Worm (Caenorhabditis elegans) whole organism, young adult: Measurements from ENCODE around the gene mig-14.

Source experiments
- B0261.1 ChIP-seq: sonication (generic microtip); optimal IDR thresholded peaks from 2 replicates; lab custom pipeline; 2016; ENCODE audit warnings: mild to moderate bottlenecking, missing genetic modification characterization, moderate library complexity, missing compliant biosample characterization
- B0336.3 ChIP-seq: fragments of 200-800 bp; sonication (Bioruptor generic); IDR thresholded peaks from 2 replicates; pipeline ENCODE4 v1.3.6; 2022; ENCODE audit warnings: missing genetic modification characterization, missing compliant biosample characterization
- C06A6.2 ChIP-seq: fragments of 200-800 bp; sonication (Bioruptor generic); conservative IDR thresholded peaks from 2 replicates; pipeline ENCODE4 v1.3.6; 2022; ENCODE audit warnings: missing genetic modification characterization, missing compliant biosample characterization
- D2030.7 ChIP-seq: fragments of 200-800 bp; sonication (Bioruptor generic); IDR thresholded peaks from 2 replicates; pipeline ENCODE4 v1.3.6; 2022; ENCODE audit warnings: missing genetic modification reagents, missing genetic modification characterization, missing compliant biosample characterization
- F37B4.10 ChIP-seq: fragments of 200-800 bp; sonication (Bioruptor generic); IDR thresholded peaks from 2 replicates; pipeline ENCODE4 v1.3.6; 2022; ENCODE audit warnings: missing genetic modification characterization, missing compliant biosample characterization
- F52B5.7 ChIP-seq: sonication (generic microtip); optimal IDR thresholded peaks from 2 replicates; lab custom pipeline; 2016; ENCODE audit warnings: mild to moderate bottlenecking, missing genetic modification characterization, missing compliant biosample characterization
- atf-7 ChIP-seq: sonication (generic microtip); optimal IDR thresholded peaks from 2 replicates; lab custom pipeline; 2017; ENCODE audit warnings: mild to moderate bottlenecking, missing genetic modification characterization, missing compliant biosample characterization
- ceh-27 ChIP-seq: fragments of 200-800 bp; sonication (Bioruptor generic); optimal IDR thresholded peaks from 2 replicates; lab custom pipeline; 2018; ENCODE audit warnings: mild to moderate bottlenecking, missing genetic modification characterization, moderate library complexity, missing compliant biosample characterization
- chd-7 ChIP-seq: sonication (generic microtip); optimal IDR thresholded peaks from 2 replicates; lab custom pipeline; 2016; ENCODE audit warnings: mild to moderate bottlenecking, missing genetic modification characterization, moderate library complexity, missing compliant biosample characterization
- dpl-1 ChIP-seq: fragments of 150-350 bp; optimal IDR thresholded peaks from 2 replicates; lab custom pipeline; 2014; ENCODE audit warnings: missing biosample characterization, missing genetic modification reagents, missing genetic modification characterization
- efl-1 ChIP-seq: fragments of 150-350 bp; optimal IDR thresholded peaks from 2 replicates; lab custom pipeline; 2014; ENCODE audit warnings: missing biosample characterization, missing genetic modification reagents, missing genetic modification characterization
- egrh-3 ChIP-seq: fragments of 200-800 bp; sonication (Bioruptor generic); IDR thresholded peaks from 2 replicates; pipeline ENCODE4 v1.3.6; 2022; ENCODE audit warnings: missing genetic modification reagents, missing genetic modification characterization, missing compliant biosample characterization
- him-1 ChIP-seq: sonication (generic microtip); optimal IDR thresholded peaks from 2 replicates; lab custom pipeline; 2016; ENCODE audit warnings: missing genotype, missing genetic modification reagents, missing genetic modification characterization, missing compliant biosample characterization
- hlh-26 ChIP-seq: fragments of 200-800 bp; sonication (Bioruptor generic); conservative IDR thresholded peaks from 2 replicates; pipeline ENCODE4 v1.3.6; 2022; ENCODE audit warnings: missing genetic modification reagents, missing genetic modification characterization, missing compliant biosample characterization
- hmg-20 ChIP-seq: fragments of 200-800 bp; sonication (Bioruptor generic); IDR thresholded peaks from 2 replicates; pipeline ENCODE4 v1.3.6; 2022; ENCODE audit warnings: missing genetic modification reagents, missing genetic modification characterization, missing compliant biosample characterization
- let-526 ChIP-seq: fragments of 200-800 bp; sonication (Bioruptor generic); IDR thresholded peaks from 2 replicates; pipeline ENCODE4 v1.3.6; 2022; ENCODE audit warnings: missing genetic modification reagents, missing genetic modification characterization, missing compliant biosample characterization
- lin-35 ChIP-seq, 3 experiments: fragments of 150-350 bp in 2 of 3; sonication (generic microtip) in 1 of 3; optimal IDR thresholded peaks; 2 replicates each; lab custom pipeline; 2014 to 2018; ENCODE audit warnings: missing biosample characterization in 3 of 3, missing genetic modification characterization in 3 of 3, missing genetic modification reagents in 3 of 3
- lin-40 ChIP-seq: sonication (generic microtip); optimal IDR thresholded peaks from 2 replicates; lab custom pipeline; 2016; ENCODE audit warnings: missing genetic modification characterization, mild to moderate bottlenecking, missing compliant biosample characterization, missing genotype, missing genetic modification reagents
- mel-28 ChIP-seq: sonication (generic microtip); optimal IDR thresholded peaks from 2 replicates; lab custom pipeline; 2016; ENCODE audit warnings: borderline replicate concordance, mild to moderate bottlenecking, missing genetic modification characterization, missing compliant biosample characterization
- mxl-1 ChIP-seq: sonication (generic microtip); optimal IDR thresholded peaks from 2 replicates; lab custom pipeline; 2016; ENCODE audit warnings: missing genetic modification characterization, missing compliant biosample characterization
- nfya-1 ChIP-seq: sonication (generic microtip); optimal IDR thresholded peaks from 2 replicates; lab custom pipeline; 2017; ENCODE audit warnings: antibody characterized with exemption, missing compliant biosample characterization, missing genetic modification characterization, borderline replicate concordance; ENCODE audit not compliant: insufficient read depth
- nhr-27 ChIP-seq: fragments of 200-800 bp; sonication (Bioruptor generic); optimal IDR thresholded peaks from 2 replicates; lab custom pipeline; 2018; ENCODE audit warnings: mild to moderate bottlenecking, missing genetic modification characterization, moderate library complexity, missing compliant biosample characterization
- nhr-80 ChIP-seq: sonication (generic microtip); optimal IDR thresholded peaks from 2 replicates; lab custom pipeline; 2016; ENCODE audit warnings: missing genetic modification characterization, missing compliant biosample characterization
- rec-8 ChIP-seq, 2 experiments: sonication (generic microtip); optimal IDR thresholded peaks; 2 replicates each; lab custom pipeline; 2016; ENCODE audit warnings: mild to moderate bottlenecking in 2 of 2, missing genetic modification characterization in 2 of 2, missing genetic modification reagents in 2 of 2, missing genotype in 2 of 2, missing biosample characterization in 1 of 2, missing compliant biosample characterization in 1 of 2, moderate library complexity in 1 of 2
- rpc-1 ChIP-seq, 2 experiments: fragments of 150-350 bp in 1 of 2; sonication (generic microtip) in 1 of 2; optimal IDR thresholded peaks; 2 replicates each; lab custom pipeline; 2014 to 2018; ENCODE audit warnings: missing biosample characterization in 1 of 2, missing genetic modification characterization in 1 of 2, missing genetic modification reagents in 1 of 2, missing genotype in 1 of 2
- sdz-38 ChIP-seq: sonication (generic microtip); optimal IDR thresholded peaks from 2 replicates; lab custom pipeline; 2016; ENCODE audit warnings: missing genotype, missing genetic modification characterization, missing compliant biosample characterization
- snpc-3.4 ChIP-seq: sonication (generic microtip); optimal IDR thresholded peaks from 2 replicates; lab custom pipeline; 2017; ENCODE audit warnings: missing genetic modification characterization, mild to moderate bottlenecking, missing compliant biosample characterization, antibody characterized with exemption, moderate library complexity, missing genotype, missing genetic modification reagents
- snpc-4 ChIP-seq, 5 experiments: fragments of 150-350 bp in 1 of 5; sonication (generic microtip) in 4 of 5; optimal IDR thresholded peaks; 2 replicates each; lab custom pipeline; 2014 to 2018; ENCODE audit warnings: missing genetic modification characterization in 5 of 5, missing biosample characterization in 3 of 5, antibody characterized with exemption in 2 of 5, mild to moderate bottlenecking in 2 of 5, missing compliant biosample characterization in 2 of 5, missing genotype in 2 of 5, moderate library complexity in 2 of 5, missing genetic modification reagents in 1 of 5
- xnd-1 ChIP-seq: sonication (generic microtip); optimal IDR thresholded peaks from 2 replicates; lab custom pipeline; 2016; ENCODE audit warnings: missing genotype, missing genetic modification reagents, missing genetic modification characterization, missing compliant biosample characterization
- zfh-2 ChIP-seq: fragments of 200-800 bp; sonication (Bioruptor generic); conservative IDR thresholded peaks from 2 replicates; pipeline ENCODE4 v1.3.6; 2022; ENCODE audit warnings: missing genetic modification reagents, missing genetic modification characterization, missing compliant biosample characterization

The mig-14 gene

DNA sequence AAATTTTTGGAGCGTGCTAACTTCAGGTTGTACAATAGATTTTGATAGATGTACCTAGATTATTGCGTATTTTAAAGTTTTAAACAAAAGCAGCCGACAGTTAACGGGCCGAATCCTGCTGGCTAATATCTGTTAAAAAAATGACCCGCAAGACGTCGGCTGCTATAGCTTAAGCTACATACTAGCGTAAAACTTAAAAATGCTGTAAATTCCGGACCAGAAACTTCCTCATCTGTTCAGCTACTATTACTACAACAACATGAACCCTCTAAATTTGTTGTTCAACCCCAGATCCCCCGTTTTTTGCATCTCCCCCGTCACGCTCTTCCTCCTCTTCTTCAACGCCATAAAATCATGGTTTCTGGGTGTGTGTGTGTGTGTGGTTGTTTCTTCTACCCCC is 45.4 kb downstream of the mig-14 start:
- no peak for TF ChIP-seq atf-7
- no peak for TF ChIP-seq C06A6.2 (GFP tag; lab: Robert Waterston, UW)
- no peak for TF ChIP-seq zfh-2 (GFP tag; lab: Robert Waterston, UW)
- no peak for TF ChIP-seq xnd-1 (tag; lab: Kevin White, UChicago)
- no peak for TF ChIP-seq nhr-80 (tag; lab: Kevin White, UChicago)
- no peak for TF ChIP-seq hlh-26 (GFP tag; lab: Robert Waterston, UW)
- TF ChIP-seq rec-8 (tag; optimal IDR thresholded peaks at IDR 0.05; lab: Kevin White, UChicago), result no peak
- no peak for TF ChIP-seq F52B5.7 (tag; lab: Kevin White, UChicago)
- no peak for TF ChIP-seq efl-1
- no peak for TF ChIP-seq him-1 (tag; lab: Kevin White, UChicago)
- TF ChIP-seq snpc-3.4 (tag; lab: Kevin White, UChicago), result no peak
- TF ChIP-seq egrh-3, result no peak
- TF ChIP-seq snpc-4 (GFP tag; optimal IDR thresholded peaks at IDR 0.05; lab: Kevin White, UChicago), result no peak
- no peak for TF ChIP-seq snpc-4 (tag; optimal IDR thresholded peaks at IDR 0.05; lab: Kevin White, UChicago)
- TF ChIP-seq mxl-1 (tag; lab: Kevin White, UChicago), result no peak
- no peak for TF ChIP-seq lin-35 (GFP tag; optimal IDR thresholded peaks at IDR 0.05; lab: Kevin White, UChicago)
- no peak for TF ChIP-seq let-526 (GFP tag; lab: Robert Waterston, UW)
- no peak for TF ChIP-seq dpl-1 (GFP tag; lab: Kevin White, UChicago)

DNA sequence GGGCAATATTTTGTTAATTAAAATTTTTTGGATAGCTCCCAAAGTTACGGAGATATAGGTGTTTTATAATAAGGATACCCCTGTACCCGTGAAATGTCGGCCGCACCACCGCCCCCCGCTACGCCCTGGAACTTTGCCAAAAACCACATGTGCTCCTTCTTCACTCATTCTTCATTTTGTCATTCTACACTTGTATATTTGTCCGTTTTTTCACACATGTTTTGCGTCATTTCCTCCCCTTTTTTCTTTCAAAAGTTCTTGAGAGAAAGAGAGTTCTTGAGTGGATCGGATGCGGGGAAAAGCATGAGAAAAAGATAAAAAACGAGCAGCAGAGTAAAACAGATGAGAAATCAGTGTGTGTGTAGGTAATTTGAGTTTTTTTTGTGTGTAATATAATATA is 47.3 kb downstream of the mig-14 start:
- TF ChIP-seq ceh-27 (peak; percentile 44), nfya-1 (tag; lab: Kevin White, UChicago) (no peak), snpc-4 (GFP tag; optimal IDR thresholded peaks at IDR 0.05; lab: Kevin White, UChicago) (no peak), snpc-4 (tag; optimal IDR thresholded peaks at IDR 0.05; lab: Kevin White, UChicago) (peak in 2 of 4 experiments; percentile 5 to 44), lin-40 (tag; lab: Kevin White, UChicago) (no peak), hmg-20 (GFP tag; lab: Robert Waterston, UW) (no peak)

DNA sequence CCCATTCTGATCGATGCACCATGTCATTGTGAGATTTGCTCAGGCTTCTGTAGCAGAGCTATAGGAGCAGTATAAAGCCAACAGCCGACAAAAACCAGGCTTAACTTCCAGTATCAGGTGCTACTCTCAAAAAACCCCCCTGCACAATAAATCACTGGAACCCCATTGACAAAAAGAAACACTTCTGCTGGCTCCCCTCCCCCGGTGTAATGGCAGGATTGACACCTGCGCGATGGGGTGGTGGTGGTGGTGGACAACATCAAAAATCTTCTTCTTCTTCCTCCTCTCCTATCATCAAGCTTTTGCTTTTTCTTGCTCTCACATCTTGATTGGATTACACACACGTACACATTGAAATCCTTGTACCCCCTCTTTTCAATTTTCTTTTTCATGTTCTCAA is 48.2 kb downstream of the mig-14 start:
- TF ChIP-seq B0336.3, result no peak
- TF ChIP-seq ceh-27, result no peak
- TF ChIP-seq B0261.1, result no peak
- TF ChIP-seq sdz-38 (tag; lab: Kevin White, UChicago), result no peak
- no peak for TF ChIP-seq chd-7 (tag; lab: Kevin White, UChicago)

DNA sequence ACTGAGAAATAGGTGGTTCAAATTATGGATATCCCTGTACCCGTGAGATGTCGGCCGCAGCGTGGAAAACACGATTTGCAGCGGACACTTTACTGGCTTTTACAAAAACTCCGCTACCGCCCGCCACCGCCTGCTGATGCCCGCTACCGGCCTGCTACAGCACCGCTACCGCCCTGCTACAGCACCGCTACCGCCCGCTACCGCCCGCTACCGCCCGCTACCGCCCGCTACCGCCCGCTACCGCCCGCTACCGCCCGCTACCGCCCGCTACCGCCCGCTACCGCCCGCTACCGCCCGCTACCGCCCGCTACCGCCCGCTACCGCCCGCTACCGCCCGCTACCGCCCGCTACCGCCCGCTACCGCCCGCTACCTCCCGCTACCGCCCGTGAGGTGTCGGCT is 49.2 kb downstream of the mig-14 start:
- TF ChIP-seq zfh-2 (GFP tag; lab: Robert Waterston, UW) (peak; percentile 92), egrh-3 (peak; percentile 96)
- TF ChIP-seq, all 124 proteins: peak for 2; not testable (repeated sequence) for 122

DNA sequence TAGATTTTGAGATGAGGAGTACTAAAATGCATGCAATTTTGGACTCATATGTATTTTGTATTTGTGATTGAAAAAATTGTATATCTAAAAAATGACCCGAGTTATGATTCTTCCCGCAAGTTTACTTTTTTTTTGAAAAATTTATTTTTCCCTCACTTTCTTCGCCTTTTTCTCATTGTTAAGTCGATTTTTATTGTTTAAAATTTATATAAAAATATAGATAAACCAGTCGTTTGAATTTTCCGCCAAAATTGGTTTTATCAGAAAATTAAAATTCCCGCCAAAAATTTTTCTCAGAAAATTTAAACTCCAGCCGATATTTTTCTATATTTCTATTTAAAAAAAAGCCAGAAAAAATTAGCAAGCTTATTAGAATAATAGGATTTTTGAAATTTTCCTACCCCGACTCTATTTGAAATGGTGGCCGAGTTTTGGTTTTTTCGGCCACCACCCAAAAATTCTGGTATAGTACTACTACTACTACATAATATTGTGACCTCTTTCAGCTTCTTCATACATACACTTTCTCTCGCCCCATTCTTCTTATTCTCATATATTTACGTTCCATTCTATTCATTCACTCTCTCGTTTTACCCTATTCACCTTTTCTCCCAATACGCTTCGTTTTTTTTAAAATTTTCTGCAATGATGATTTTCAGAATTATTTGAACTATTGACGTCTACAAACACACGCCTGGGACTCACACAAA is 50.2 kb downstream of the mig-14 start, which contains the start of gene ZK131.11:
TSS of gene ZK131.11 (plus strand) at position 660 of the 710 bp plus-strand sequence.
- TF ChIP-seq dpl-1 (GFP tag; lab: Kevin White, UChicago), result no peak
- no peak for TF ChIP-seq D2030.7 (GFP tag; lab: Robert Waterston, UW)
- no peak for TF ChIP-seq hlh-26 (GFP tag; lab: Robert Waterston, UW)
- no peak for TF ChIP-seq nhr-27 (tag; lab: Kevin White, UChicago)
- TF ChIP-seq rpc-1 (optimal IDR thresholded peaks at IDR 0.05; lab: Kevin White, UChicago), result no peak
- TF ChIP-seq rpc-1 (tag; optimal IDR thresholded peaks at IDR 0.05; lab: Kevin White, UChicago), result no peak
- TF ChIP-seq F37B4.10 (GFP tag; lab: Robert Waterston, UW), result no peak
- no peak for TF ChIP-seq mel-28 (tag; lab: Kevin White, UChicago)
